Worm (Caenorhabditis elegans) whole organism, L4 larva: ENCODE data around the gene T24D3.2.

Source experiments
- ama-1 ChIP-seq: fragments of 150-350 bp; optimal IDR thresholded peaks from 2 replicates; lab custom pipeline; 2014; ENCODE audit warnings: inconsistent platforms, mixed read lengths
- cey-2 ChIP-seq: sonication (generic microtip); optimal IDR thresholded peaks from 3 replicates; lab custom pipeline; 2017; ENCODE audit warnings: missing genetic modification characterization, mild to moderate bottlenecking, missing compliant biosample characterization, antibody characterized with exemption, borderline replicate concordance; ENCODE audit not compliant: insufficient read depth
- jun-1 ChIP-seq: fragments of 150-350 bp; optimal IDR thresholded peaks from 2 replicates; lab custom pipeline; 2014; ENCODE audit warnings: missing biosample characterization, missing genetic modification reagents, missing genetic modification characterization
- lin-1 ChIP-seq: fragments of 200-800 bp; sonication (Bioruptor generic); IDR thresholded peaks from 2 replicates; pipeline ENCODE4 v1.3.6; 2022; ENCODE audit warnings: missing genetic modification reagents, missing genetic modification characterization, missing compliant biosample characterization
- lin-13 ChIP-seq: fragments of 150-350 bp; optimal IDR thresholded peaks from 2 replicates; lab custom pipeline; 2014; ENCODE audit warnings: missing biosample characterization, missing genetic modification reagents, missing genetic modification characterization
- nhr-11 ChIP-seq: fragments of 150-350 bp; optimal IDR thresholded peaks from 2 replicates; lab custom pipeline; 2014; ENCODE audit warnings: missing biosample characterization, missing genetic modification characterization
- nhr-237 ChIP-seq: sonication (generic microtip); optimal IDR thresholded peaks from 2 replicates; lab custom pipeline; 2017; ENCODE audit warnings: missing biosample characterization, missing genetic modification characterization
- nhr-25 ChIP-seq: sonication (generic microtip); optimal IDR thresholded peaks from 2 replicates; lab custom pipeline; 2017; ENCODE audit warnings: missing genetic modification characterization, mild to moderate bottlenecking, missing compliant biosample characterization, antibody characterized with exemption, moderate library complexity, borderline replicate concordance; ENCODE audit not compliant: insufficient read depth
- nhr-28 ChIP-seq: fragments of 150-350 bp; optimal IDR thresholded peaks from 2 replicates; lab custom pipeline; 2014; ENCODE audit warnings: missing biosample characterization, missing genetic modification characterization
- snpc-4 ChIP-seq: fragments of 150-350 bp; optimal IDR thresholded peaks from 2 replicates; lab custom pipeline; 2014; ENCODE audit warnings: missing biosample characterization, missing genetic modification characterization
- unc-130 ChIP-seq: sonication (generic microtip); optimal IDR thresholded peaks from 2 replicates; lab custom pipeline; 2016; ENCODE audit warnings: missing genetic modification reagents, missing genetic modification characterization, missing compliant biosample characterization
- unc-39 ChIP-seq: sonication (generic microtip); optimal IDR thresholded peaks from 2 replicates; lab custom pipeline; 2017; ENCODE audit warnings: missing biosample characterization, missing genetic modification characterization
- zip-2 ChIP-seq: fragments of 150-350 bp; optimal IDR thresholded peaks from 2 replicates; lab custom pipeline; 2014; ENCODE audit warnings: missing biosample characterization, missing genetic modification characterization
- ztf-11 ChIP-seq: fragments of 150-350 bp; optimal IDR thresholded peaks from 2 replicates; lab custom pipeline; 2014; ENCODE audit warnings: missing biosample characterization, missing genetic modification characterization

DNA sequence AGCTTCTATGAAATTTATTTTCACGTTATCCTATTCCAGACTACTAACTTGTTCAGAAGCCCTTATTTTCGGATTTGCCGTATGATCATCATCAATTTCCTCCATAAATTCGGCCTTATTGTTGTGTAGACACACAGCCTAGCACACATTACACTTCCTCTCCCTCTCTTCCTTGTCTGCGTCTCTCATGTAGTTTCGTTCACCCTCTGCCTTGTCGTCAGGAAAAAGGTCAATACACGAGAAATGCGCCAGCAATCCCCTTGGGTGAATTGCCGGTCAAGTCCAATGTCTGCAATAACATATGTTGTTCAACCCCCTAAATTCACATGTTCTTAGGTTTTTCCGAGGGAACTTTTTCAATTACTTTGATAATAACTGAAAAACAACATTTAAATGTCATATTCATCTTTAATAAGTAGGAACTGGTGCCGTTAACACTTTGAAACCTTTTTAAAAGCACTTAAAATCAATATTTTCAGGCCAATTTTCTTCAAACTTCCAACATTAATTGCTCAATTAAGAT lies 31.7 kb upstream of the T24D3.2 start, which contains the start of gene F17E5.2:
- TF ChIP-seq ztf-11 (no peak), zip-2 (tag; lab: Kevin White, UChicago) (peak; percentile 75), nhr-25 (peak; percentile 12), jun-1 (peak; percentile 68), unc-130 (GFP tag; lab: Kevin White, UChicago) (no peak), cey-2 (tag; lab: Kevin White, UChicago) (no peak), lin-13 (GFP tag; lab: Kevin White, UChicago) (peak; percentile 91), nhr-11 (tag; lab: Kevin White, UChicago) (peak; percentile 97), nhr-237 (tag; lab: Kevin White, UChicago) (peak; percentile 15), ama-1 (no peak), nhr-28 (tag; lab: Kevin White, UChicago) (peak; percentile 96), lin-1 (GFP tag; lab: Robert Waterston, UW) (peak; percentile 75), snpc-4 (peak; percentile 4), unc-39 (tag; lab: Kevin White, UChicago) (no peak)
